Fruit fly (Drosophila melanogaster): ENCODE results near the gene Tspo.

Gene Tspo

dm6 chr2L:606165-606564 is 46.8 kb downstream of the Tspo start (continued):
- TF ChIP-seq CG7987 (GFP tag; optimal IDR thresholded peaks at IDR 0.05) (no peak), nmo (GFP tag; optimal IDR thresholded peaks at IDR 0.05) (peak; percentile 22), hth (optimal IDR thresholded peaks at IDR 0.05) (no peak), Ets97D (GFP tag; optimal IDR thresholded peaks at IDR 0.05) (no peak), CG13296 (GFP tag; optimal IDR thresholded peaks at IDR 0.05) (no peak), CG3847 (GFP tag; IDR thresholded peaks at IDR 0.05) (peak; percentile 16; the same call in 1 of the 2 replicates), bcd (GFP tag; optimal IDR thresholded peaks at IDR 0.05) (no peak), CG31441 (GFP tag; IDR thresholded peaks at IDR 0.05) (peak; percentile 40; the same call in 1 of the 2 replicates), CG6813 (GFP tag; optimal IDR thresholded peaks at IDR 0.05) (no peak), CG30431 (GFP tag; optimal IDR thresholded peaks at IDR 0.05) (peak; percentile 43), CG31224 (GFP tag; IDR thresholded peaks at IDR 0.05) (no peak), CG17829 (tag; optimal IDR thresholded peaks at IDR 0.05) (peak; percentile 63), CG14667 (GFP tag; IDR thresholded peaks at IDR 0.05) (no peak), CG10274 (GFP tag; optimal IDR thresholded peaks at IDR 0.05) (no peak), ssp (GFP tag; IDR thresholded peaks at IDR 0.05) (0 out of 2 replicates have a peak, but pooled peaks have one; percentile 19), CG3838 (GFP tag; optimal IDR thresholded peaks at IDR 0.05) (no peak), CG9727 (GFP tag; optimal IDR thresholded peaks at IDR 0.05) (peak; percentile 47), CG15011 (GFP tag; optimal IDR thresholded peaks at IDR 0.05) (no peak), Poxn (GFP tag; IDR thresholded peaks at IDR 0.05) (no peak), vvl (GFP tag; IDR thresholded peaks at IDR 0.05) (peak; percentile 27; the same call in 1 of the 2 replicates), stwl (tag; optimal IDR thresholded peaks at IDR 0.05) (no peak), CG4404 (GFP tag; IDR thresholded peaks at IDR 0.05) (peak; percentile 76), wek (GFP tag; optimal IDR thresholded peaks at IDR 0.05) (no peak), CG12236 (GFP tag; optimal IDR thresholded peaks at IDR 0.05) (peak; percentile 11), usp (GFP tag; optimal IDR thresholded peaks at IDR 0.05) (no peak), Optix (GFP tag; IDR thresholded peaks at IDR 0.05) (peak; percentile 56; the same call in 1 of the 3 replicates), B-H1 (GFP tag; IDR thresholded peaks at IDR 0.05) (no peak), CG32772 (GFP tag; IDR thresholded peaks at IDR 0.05) (peak; percentile 29; the same call in 1 of the 2 replicates), CG1024 (GFP tag; IDR thresholded peaks at IDR 0.05) (0 out of 2 replicates have a peak, but pooled peaks have one; percentile 14), CG32767 (GFP tag; IDR thresholded peaks at IDR 0.05) (no peak), CG6683 (GFP tag; optimal IDR thresholded peaks at IDR 0.05) (no peak), unc-4 (GFP tag; IDR thresholded peaks at IDR 0.05; ENCODE audit: partially characterized antibody) (no peak), CG11723 (GFP tag; optimal IDR thresholded peaks at IDR 0.05) (no peak), CG14710 (tag; optimal IDR thresholded peaks at IDR 0.05) (peak; percentile 42), pzg (GFP tag; optimal IDR thresholded peaks at IDR 0.05) (no peak), gem (tag; optimal IDR thresholded peaks at IDR 0.05) (peak; percentile 67), gfzf (GFP tag; optimal IDR thresholded peaks at IDR 0.05) (no peak), CG31365 (tag; optimal IDR thresholded peaks at IDR 0.05) (no peak), Sin3A (optimal IDR thresholded peaks at IDR 0.05) (no peak), emc (GFP tag; optimal IDR thresholded peaks at IDR 0.05) (no peak), CG6654 (GFP tag; optimal IDR thresholded peaks at IDR 0.05) (no peak), CG7745 (tag; optimal IDR thresholded peaks at IDR 0.05) (no peak), CG14860 (GFP tag; IDR thresholded peaks at IDR 0.05; ENCODE audit: partially characterized antibody) (no peak), dati (GFP tag; IDR thresholded peaks at IDR 0.05) (no peak), CG7963 (GFP tag; IDR thresholded peaks at IDR 0.05; ENCODE audit: partially characterized antibody) (no peak), CG2712 (tag; optimal IDR thresholded peaks at IDR 0.05) (peak; percentile 72), pan (optimal IDR thresholded peaks at IDR 0.05) (no peak), pan (GFP tag; optimal IDR thresholded peaks at IDR 0.05 in 1 of 2, IDR thresholded peaks at IDR 0.05 in 1 of 2) (no peak), CG6254 (GFP tag; optimal IDR thresholded peaks at IDR 0.05) (no peak), mld (GFP tag; IDR thresholded peaks at IDR 0.05; ENCODE audit: partially characterized antibody) (no peak), CG14441 (GFP tag; IDR thresholded peaks at IDR 0.05) (no peak), bigmax (GFP tag; optimal IDR thresholded peaks at IDR 0.05) (no peak)
